Fruit fly (Drosophila melanogaster) whole organism, embryonic: ENCODE data around the gene Pcyt1.
A peak's percentile ranks its signal among the peaks of the same experiment; 100 is the strongest.

Source experiments
- Atf-2 ChIP-seq: fragments of 200-800 bp; sonication (Bioruptor generic); optimal IDR thresholded peaks from 2 replicates; lab custom pipeline; 2016; ENCODE audit warnings: missing biosample characterization, missing genetic modification characterization
- Bteb2 ChIP-seq: fragments of 200-800 bp; sonication (Bioruptor generic); optimal IDR thresholded peaks from 2 replicates; lab custom pipeline; 2016; ENCODE audit warnings: missing biosample characterization, missing genetic modification characterization
- CG34224 ChIP-seq: fragments of 200-800 bp; sonication (Bioruptor generic); IDR thresholded peaks from 3 replicates; pipeline ENCODE4 v1.3.6; 2022; ENCODE audit warnings: missing biosample characterization, missing genetic modification characterization; ENCODE audit not compliant: partially characterized antibody
- Dek ChIP-seq: fragments of 200-800 bp; sonication (Bioruptor generic); optimal IDR thresholded peaks from 3 replicates; lab custom pipeline; 2019; ENCODE audit warnings: missing biosample characterization, mild to moderate bottlenecking, missing genetic modification characterization, moderate library complexity
- Fer3 ChIP-seq: fragments of 200-800 bp; sonication (Bioruptor generic); optimal IDR thresholded peaks from 2 replicates; lab custom pipeline; 2018; ENCODE audit warnings: missing biosample characterization, mild to moderate bottlenecking, missing genetic modification characterization, moderate library complexity
- esg ChIP-seq: fragments of 200-800 bp; sonication (Bioruptor generic); conservative IDR thresholded peaks from 2 replicates; pipeline ENCODE4 v1.3.6; 2022; ENCODE audit warnings: missing biosample characterization, missing genetic modification characterization
- exex ChIP-seq: fragments of 200-800 bp; sonication (Bioruptor generic); optimal IDR thresholded peaks from 4 replicates; lab custom pipeline; 2018; ENCODE audit warnings: missing biosample characterization, mild to moderate bottlenecking, missing genetic modification characterization, moderate library complexity
- pan ChIP-seq, 4 experiments: fragments of >200 bp in 3 of 4; fragments of 200-800 bp in 1 of 4; sonication (Bioruptor generic) in 1 of 4; optimal IDR thresholded peaks in 3 of 4; IDR thresholded peaks in 1 of 4; 2 replicates each; pipeline versions ENCODE4 v1.3.6 to Lab custom; 2017 to 2022; ENCODE audit warnings: missing biosample characterization in 2 of 4, missing genetic modification characterization in 2 of 4, mixed read lengths in 1 of 4
- rib ChIP-seq: fragments of 200-800 bp; sonication (Bioruptor generic); IDR thresholded peaks from 2 replicates; pipeline ENCODE4 v1.3.6; 2022; ENCODE audit warnings: missing biosample characterization, missing genetic modification characterization
- row ChIP-seq: fragments of 200-800 bp; sonication (Bioruptor generic); IDR thresholded peaks from 3 replicates; pipeline ENCODE4 v1.3.6; 2022; ENCODE audit warnings: missing biosample characterization, missing genetic modification characterization
- toy ChIP-seq: fragments of 200-800 bp; sonication (Bioruptor generic); IDR thresholded peaks from 2 replicates; pipeline ENCODE4 v1.3.6; 2022; ENCODE audit warnings: missing biosample characterization, missing genetic modification characterization
- ttk ChIP-seq: fragments of 200-800 bp; sonication (Bioruptor generic); IDR thresholded peaks from 2 replicates; pipeline ENCODE4 v2.1.2; 2022; ENCODE audit warnings: missing biosample characterization, missing genetic modification characterization

DNA sequence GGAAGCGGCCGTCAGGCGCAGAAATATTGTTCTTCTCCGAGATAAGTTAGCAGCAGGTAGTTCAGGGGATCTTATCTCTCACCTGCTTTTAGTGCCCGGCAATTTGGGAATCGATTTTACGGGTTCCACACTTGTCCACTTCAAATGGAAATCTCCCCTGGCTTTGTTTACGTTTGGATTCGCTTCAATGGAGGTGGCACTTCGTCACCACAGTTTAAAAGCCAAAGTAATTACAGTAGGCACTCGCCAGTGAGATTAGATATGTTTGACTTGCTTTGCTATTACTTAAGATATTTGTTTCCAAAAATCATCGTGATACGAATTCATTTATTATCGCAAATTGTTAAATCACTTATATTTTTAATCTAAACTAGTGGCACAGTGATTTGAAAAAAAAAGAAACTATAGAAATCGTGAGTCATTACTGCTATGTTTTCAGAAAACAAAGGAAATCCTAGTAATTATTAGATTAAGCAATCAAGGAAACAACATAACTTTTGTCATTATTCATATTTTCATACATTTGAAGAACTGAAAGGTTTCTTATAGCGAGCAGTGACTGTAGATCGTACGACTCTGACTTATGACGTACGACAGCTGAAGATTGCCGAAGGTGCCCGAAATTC, 2.6 kb downstream of the Pcyt1 start:
- 0 out of 2 replicates have a peak, but pooled peaks have one; percentile 22 for TF ChIP-seq ttk
- TF ChIP-seq row (GFP tag; lab: Robert Waterston, UW), result peak; percentile 78
- TF ChIP-seq CG34224 (GFP tag; lab: Robert Waterston, UW), result no peak
- peak; percentile 70 for TF ChIP-seq Dek
- TF ChIP-seq rib, result no peak
- peak; percentile 98 for TF ChIP-seq exex (tag; lab: Kevin White, UChicago)
- peak; percentile 30; the same call in 1 of the 2 replicates for TF ChIP-seq esg (GFP tag; lab: Robert Waterston, UW)
- peak; percentile 63 for TF ChIP-seq Bteb2 (GFP tag; lab: Kevin White, UChicago)
- no peak for TF ChIP-seq pan (optimal IDR thresholded peaks at IDR 0.05; lab: Kevin White, UChicago)
- TF ChIP-seq pan (GFP tag; optimal IDR thresholded peaks at IDR 0.05 in 1 of 2, IDR thresholded peaks at IDR 0.05 in 1 of 2), result no peak
- no peak for TF ChIP-seq toy (GFP tag; lab: Robert Waterston, UW)
- peak; percentile 65 for TF ChIP-seq Fer3
- peak; percentile 24 for TF ChIP-seq Atf-2 (GFP tag; lab: Kevin White, UChicago)
